ENCODE assay signal across 1 worm cellular context in the genomic region with DNA sequence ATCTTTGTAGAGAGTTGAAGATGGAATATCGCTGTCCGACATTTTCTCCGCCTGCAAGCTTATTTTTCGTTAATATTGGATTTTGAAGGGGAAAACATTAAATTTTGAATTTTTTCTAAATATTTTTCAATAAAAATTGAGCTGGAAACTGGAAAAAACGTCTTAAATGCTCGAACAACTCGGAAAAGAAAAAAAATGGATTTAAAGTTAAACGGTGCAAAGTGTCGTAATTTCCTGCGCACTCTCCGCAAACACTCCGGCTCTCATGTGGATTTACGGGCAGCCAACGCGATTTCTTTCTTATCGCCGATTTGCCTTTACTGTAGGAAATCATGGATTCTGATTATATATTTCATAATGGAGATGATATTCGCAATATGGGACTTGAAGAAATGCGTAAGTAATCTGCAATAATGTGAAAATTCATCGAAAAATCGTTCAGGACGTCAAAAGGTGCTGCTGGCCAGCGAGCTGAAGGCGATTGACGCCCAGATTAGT.
A peak's percentile ranks its signal among the peaks of the same experiment; 100 is the strongest.
TF ChIP-seq lines count a peak whose summit lies in the region.

A gene (minus strand): TSS at position 51 of the 498 bp plus-strand sequence.
A gene (plus strand): TSS at position 195 of the 498 bp plus-strand sequence.

TF ChIP-seq in whole organism, L1 larva, 84 proteins besides CTCF, POLR2A, EP300 and RAD21 (continued from another document):
- TF ChIP-seq lsy-2 (tag; optimal IDR thresholded peaks at IDR 0.05; lab: Kevin White, UChicago) (peak; percentile 59 to 71), mdl-1 (tag; optimal IDR thresholded peaks at IDR 0.05; lab: Kevin White, UChicago) (no peak), ceh-82 (tag; optimal IDR thresholded peaks at IDR 0.05; lab: Kevin White, UChicago) (peak; percentile 31 to 52 (median 44)), fkh-4 (tag; optimal IDR thresholded peaks at IDR 0.05; lab: Kevin White, UChicago; ENCODE audit: borderline replicate concordance) (no peak), lin-35 (GFP tag; optimal IDR thresholded peaks at IDR 0.05; lab: Kevin White, UChicago) (peak; percentile 64 to 70), nhr-77 (tag; optimal IDR thresholded peaks at IDR 0.05; lab: Kevin White, UChicago) (no peak), F16B12.6 (tag; optimal IDR thresholded peaks at IDR 0.05; lab: Kevin White, UChicago) (peak; percentile 95), nhr-237 (tag; optimal IDR thresholded peaks at IDR 0.05; lab: Kevin White, UChicago) (no peak), dsc-1 (tag; optimal IDR thresholded peaks at IDR 0.05; lab: Kevin White, UChicago) (peak; percentile 9), ceh-90 (tag; optimal IDR thresholded peaks at IDR 0.05; lab: Kevin White, UChicago) (no peak), zip-4 (GFP tag; optimal IDR thresholded peaks at IDR 0.05; lab: Kevin White, UChicago) (no peak), fkh-10 (GFP tag; optimal IDR thresholded peaks at IDR 0.05; lab: Kevin White, UChicago) (no peak), hlh-17 (GFP tag; optimal IDR thresholded peaks at IDR 0.05; lab: Kevin White, UChicago; ENCODE audit: borderline replicate concordance) (no peak), blmp-1 (tag; optimal IDR thresholded peaks at IDR 0.05; lab: Kevin White, UChicago) (no peak), lin-14 (GFP tag; optimal IDR thresholded peaks at IDR 0.05; lab: Kevin White, UChicago) (no peak), snu-23 (GFP tag; optimal IDR thresholded peaks at IDR 0.05; lab: Kevin White, UChicago) (peak; percentile 67), nhr-47 (tag; optimal IDR thresholded peaks at IDR 0.05; lab: Kevin White, UChicago) (peak; percentile 71), unc-62 (GFP tag; optimal IDR thresholded peaks at IDR 0.05; lab: Kevin White, UChicago) (no peak), rnt-1 (tag; optimal IDR thresholded peaks at IDR 0.05; lab: Kevin White, UChicago) (peak; percentile 50), tlp-1 (tag; optimal IDR thresholded peaks at IDR 0.05; lab: Kevin White, UChicago) (no peak), lin-39 (tag; optimal IDR thresholded peaks at IDR 0.05; lab: Kevin White, UChicago) (no peak), egl-27 (tag; optimal IDR thresholded peaks at IDR 0.05; lab: Kevin White, UChicago) (no peak), nhr-19 (GFP tag; conservative IDR thresholded peaks at IDR 0.05; lab: Robert Waterston, UW) (no peak), C16A3.4 (tag; optimal IDR thresholded peaks at IDR 0.05; lab: Kevin White, UChicago) (peak; percentile 1), nhr-71 (tag; optimal IDR thresholded peaks at IDR 0.05; lab: Kevin White, UChicago) (peak; percentile 61), nhr-85 (tag; lab: Kevin White, UChicago) (peak; percentile 61), skn-1 (tag; optimal IDR thresholded peaks at IDR 0.05; lab: Kevin White, UChicago) (peak; percentile 10), ztf-4 (tag; optimal IDR thresholded peaks at IDR 0.05; lab: Kevin White, UChicago) (no peak), isw-1 (GFP tag; IDR thresholded peaks at IDR 0.05; lab: Robert Waterston, UW) (peak; percentile 8; the same call in 1 of the 2 replicates), efl-3 (GFP tag; optimal IDR thresholded peaks at IDR 0.05; lab: Kevin White, UChicago) (no peak), alr-1 (tag; optimal IDR thresholded peaks at IDR 0.05; lab: Kevin White, UChicago; ENCODE audit: borderline replicate concordance) (no peak), pqm-1 (tag; optimal IDR thresholded peaks at IDR 0.05; lab: Kevin White, UChicago) (no peak), sup-37 (GFP tag; optimal IDR thresholded peaks at IDR 0.05; lab: Kevin White, UChicago) (no peak)
